Worm (Caenorhabditis elegans): ENCODE measurements around the gene C25H3.14.

C25H3.14 gene

ce11 chrII:5688959-5689358, 5.9 kb upstream of the C25H3.14 start, which contains the start of gene C25H3.11 (continued):
- TF ChIP-seq ztf-28 (GFP tag; IDR thresholded peaks at IDR 0.05), result no peak
- TF ChIP-seq pha-4 (tag; optimal IDR thresholded peaks at IDR 0.05), result no peak
- no peak for TF ChIP-seq mxl-1 (tag; optimal IDR thresholded peaks at IDR 0.05)
- TF ChIP-seq nhr-90 (tag; optimal IDR thresholded peaks at IDR 0.05), result no peak
- no peak for TF ChIP-seq nhr-179 (tag; optimal IDR thresholded peaks at IDR 0.05)
- TF ChIP-seq hsf-1 (GFP tag; IDR thresholded peaks at IDR 0.05), result no peak
- TF ChIP-seq lin-54 (GFP tag; optimal IDR thresholded peaks at IDR 0.05), result no peak
- no peak for TF ChIP-seq F37B4.10 (GFP tag; IDR thresholded peaks at IDR 0.05)
- TF ChIP-seq egl-44 (GFP tag; IDR thresholded peaks at IDR 0.05), result no peak
- TF ChIP-seq xnd-1 (tag; optimal IDR thresholded peaks at IDR 0.05), result no peak
- no peak for TF ChIP-seq B0019.2 (GFP tag; conservative IDR thresholded peaks at IDR 0.05)
- no peak for TF ChIP-seq gei-17 (GFP tag; optimal IDR thresholded peaks at IDR 0.05)
- TF ChIP-seq ztf-26 (tag; optimal IDR thresholded peaks at IDR 0.05), result no peak
- no peak for TF ChIP-seq ceh-91 (GFP tag; IDR thresholded peaks at IDR 0.05)
- no peak for TF ChIP-seq snpc-1.3 (tag; optimal IDR thresholded peaks at IDR 0.05; ENCODE audit: insufficient read depth)
- peak; percentile 29; the same call in 1 of the 2 replicates for TF ChIP-seq Y53G8AR.9 (GFP tag; conservative IDR thresholded peaks at IDR 0.05)
- no peak for TF ChIP-seq ztf-3 (GFP tag; optimal IDR thresholded peaks at IDR 0.05)
- TF ChIP-seq dox-1 (GFP tag; IDR thresholded peaks at IDR 0.05), result peak; percentile 71
- no peak for TF ChIP-seq ceh-27 (GFP tag; optimal IDR thresholded peaks at IDR 0.05)
- TF ChIP-seq F22D6.2 (tag; optimal IDR thresholded peaks at IDR 0.05), result no peak
- no peak for TF ChIP-seq rcor-1 (GFP tag; IDR thresholded peaks at IDR 0.05)
- TF ChIP-seq B0261.1 (tag; optimal IDR thresholded peaks at IDR 0.05), result no peak
- no peak for TF ChIP-seq ekl-4 (GFP tag; IDR thresholded peaks at IDR 0.05)
- TF ChIP-seq attf-3 (GFP tag; conservative IDR thresholded peaks at IDR 0.05), result no peak
- no peak for TF ChIP-seq akir-1 (GFP tag; optimal IDR thresholded peaks at IDR 0.05)
- TF ChIP-seq tlf-1 (GFP tag; optimal IDR thresholded peaks at IDR 0.05), result peak; percentile 21
- TF ChIP-seq ZK185.1 (tag; optimal IDR thresholded peaks at IDR 0.05; ENCODE audit: poor library complexity, severe bottlenecking), result no peak
- no peak for TF ChIP-seq F39B2.1 (GFP tag; IDR thresholded peaks at IDR 0.05)
- no peak for TF ChIP-seq sdz-38 (tag; optimal IDR thresholded peaks at IDR 0.05)
- TF ChIP-seq nhr-27 (tag; optimal IDR thresholded peaks at IDR 0.05), result no peak
- no peak for TF ChIP-seq atf-7 (tag; optimal IDR thresholded peaks at IDR 0.05)
- TF ChIP-seq sea-2 (GFP tag; IDR thresholded peaks at IDR 0.05), result no peak
- no peak for TF ChIP-seq zim-3 (tag; optimal IDR thresholded peaks at IDR 0.05)
- TF ChIP-seq ama-1 (optimal IDR thresholded peaks at IDR 0.05), result no peak
- TF ChIP-seq ama-1 (GFP tag; optimal IDR thresholded peaks at IDR 0.05), result no peak
- TF ChIP-seq Y53F4B.3 (GFP tag; IDR thresholded peaks at IDR 0.05), result no peak
- no peak for TF ChIP-seq nfya-1 (tag; optimal IDR thresholded peaks at IDR 0.05; ENCODE audit: borderline replicate concordance, insufficient read depth)
- TF ChIP-seq attf-5 (GFP tag; optimal IDR thresholded peaks at IDR 0.05), result peak; percentile 79
- no peak for TF ChIP-seq aptf-3 (GFP tag; IDR thresholded peaks at IDR 0.05)
- no peak for TF ChIP-seq rec-8 (tag; optimal IDR thresholded peaks at IDR 0.05)
- no peak for TF ChIP-seq mcd-1 (GFP tag; IDR thresholded peaks at IDR 0.05)
- peak; percentile 20 for TF ChIP-seq K12H6.12 (tag; optimal IDR thresholded peaks at IDR 0.05)
- no peak for TF ChIP-seq rpc-1 (optimal IDR thresholded peaks at IDR 0.05)
- TF ChIP-seq rpc-1 (tag; optimal IDR thresholded peaks at IDR 0.05), result no peak
- TF ChIP-seq dpl-1 (GFP tag; optimal IDR thresholded peaks at IDR 0.05), result no peak
- TF ChIP-seq tbx-9 (tag; optimal IDR thresholded peaks at IDR 0.05; ENCODE audit: borderline replicate concordance), result no peak
- TF ChIP-seq nfyb-1 (GFP tag; IDR thresholded peaks at IDR 0.05), result 0 out of 2 replicates have a peak, but pooled peaks have one; percentile 37
- no peak for TF ChIP-seq Y79H2A.3 (GFP tag; conservative IDR thresholded peaks at IDR 0.05)
- no peak for TF ChIP-seq T26A5.8 (tag; optimal IDR thresholded peaks at IDR 0.05)
- TF ChIP-seq ets-4 (GFP tag; optimal IDR thresholded peaks at IDR 0.05), result no peak
- no peak for TF ChIP-seq Y67H2A.10 (GFP tag; conservative IDR thresholded peaks at IDR 0.05)
